Worm (Caenorhabditis elegans) whole organism, L3 larva: ENCODE measurements around the gene lgc-50.
A peak's percentile ranks its signal among the peaks of the same experiment; 100 is the strongest.

Experiments used
- ZK546.5 ChIP-seq: sonication (generic microtip); optimal IDR thresholded peaks from 2 replicates; lab custom pipeline; 2017; ENCODE audit warnings: missing biosample characterization, missing genetic modification characterization
- ama-1 ChIP-seq: fragments of 150-350 bp; optimal IDR thresholded peaks from 2 replicates; lab custom pipeline; 2018
- ceh-28 ChIP-seq: fragments of 150-350 bp; optimal IDR thresholded peaks from 2 replicates; lab custom pipeline; 2014; ENCODE audit warnings: missing biosample characterization, missing genetic modification reagents, missing genetic modification characterization
- elt-3 ChIP-seq, 3 experiments: fragments of 150-350 bp in 1 of 3; sonication (generic microtip) in 2 of 3; optimal IDR thresholded peaks; 2 replicates in 2 of 3; 4 replicates in 1 of 3; lab custom pipeline; 2014 to 2017; ENCODE audit warnings: missing biosample characterization in 3 of 3, missing genetic modification characterization in 3 of 3
- fkh-10 ChIP-seq: sonication (generic microtip); optimal IDR thresholded peaks from 2 replicates; lab custom pipeline; 2017; ENCODE audit warnings: missing biosample characterization, missing genetic modification reagents, missing genetic modification characterization
- snpc-4 ChIP-seq: fragments of 150-350 bp; optimal IDR thresholded peaks from 2 replicates; lab custom pipeline; 2014; ENCODE audit warnings: missing biosample characterization, missing genetic modification characterization
- tbx-2 ChIP-seq: sonication (generic microtip); optimal IDR thresholded peaks from 2 replicates; lab custom pipeline; 2016; ENCODE audit warnings: mild to moderate bottlenecking, missing genetic modification characterization, missing compliant biosample characterization
- unc-39 ChIP-seq: sonication (generic microtip); optimal IDR thresholded peaks from 4 replicates; lab custom pipeline; 2017; ENCODE audit warnings: missing biosample characterization, missing genetic modification characterization
- ztf-11 ChIP-seq: fragments of 150-350 bp; optimal IDR thresholded peaks from 2 replicates; lab custom pipeline; 2014; ENCODE audit warnings: missing biosample characterization, missing genetic modification characterization

- TF ChIP-seq ZK546.5 (no peak), fkh-10 (GFP tag; lab: Kevin White, UChicago) (no peak), snpc-4 (tag; lab: Kevin White, UChicago) (peak; percentile 23), ama-1 (lab: Kevin White, UChicago) (no peak), elt-3 (tag; optimal IDR thresholded peaks at IDR 0.05; lab: Kevin White, UChicago) (no peak), ceh-28 (tag; lab: Kevin White, UChicago) (no peak), unc-39 (tag; lab: Kevin White, UChicago) (no peak), ztf-11 (no peak), tbx-2 (tag; lab: Kevin White, UChicago) (no peak)
Observed at ce11 chrIII:7381546-7382171, 13.6 kb downstream of the lgc-50 start, which contains the start of the genes hmg-4 and T20B12.3.
